Worm (Caenorhabditis elegans) whole organism, late embryonic: ENCODE data around the gene ZC449.4.
A peak's percentile ranks its signal among the peaks of the same experiment; 100 is the strongest.

ENCODE experiments used
- C38D4.7 ChIP-seq: fragments of 200-800 bp; sonication (Bioruptor generic); optimal IDR thresholded peaks from 2 replicates; lab custom pipeline; 2018; ENCODE audit warnings: mild to moderate bottlenecking, missing genetic modification characterization, moderate library complexity, missing compliant biosample characterization
- ama-1 ChIP-seq: fragments of 150-350 bp; optimal IDR thresholded peaks from 2 replicates; lab custom pipeline; 2014
- ceh-9 ChIP-seq: sonication (generic microtip); optimal IDR thresholded peaks from 2 replicates; lab custom pipeline; 2016; ENCODE audit warnings: mild to moderate bottlenecking, missing genetic modification characterization, inconsistent platforms, missing compliant biosample characterization
- elt-2 ChIP-seq: sonication (generic microtip); optimal IDR thresholded peaks from 2 replicates; lab custom pipeline; 2016; ENCODE audit warnings: missing genetic modification reagents, missing genetic modification characterization, missing compliant biosample characterization
- fkh-10 ChIP-seq: fragments of 150-350 bp; optimal IDR thresholded peaks from 2 replicates; lab custom pipeline; 2014; ENCODE audit warnings: missing biosample characterization, missing genetic modification reagents, missing genetic modification characterization
- hlh-8 ChIP-seq: sonication (generic microtip); optimal IDR thresholded peaks from 2 replicates; lab custom pipeline; 2016; ENCODE audit warnings: missing genotype, missing genetic modification characterization, missing compliant biosample characterization
- nhr-11 ChIP-seq: fragments of 150-350 bp; optimal IDR thresholded peaks from 2 replicates; lab custom pipeline; 2014; ENCODE audit warnings: missing biosample characterization, missing genetic modification characterization
- odd-2 ChIP-seq: sonication (generic microtip); optimal IDR thresholded peaks from 2 replicates; lab custom pipeline; 2017; ENCODE audit warnings: antibody characterized with exemption, mild to moderate bottlenecking, missing genetic modification characterization, missing compliant biosample characterization
- pag-3 ChIP-seq: sonication (generic microtip); optimal IDR thresholded peaks from 2 replicates; lab custom pipeline; 2016; ENCODE audit warnings: missing compliant biosample characterization, missing genetic modification characterization, borderline replicate concordance
- pax-1 ChIP-seq: fragments of 150-350 bp; optimal IDR thresholded peaks from 2 replicates; lab custom pipeline; 2014; ENCODE audit warnings: missing biosample characterization, missing genetic modification characterization
- pha-4 ChIP-seq: fragments of 150-350 bp; optimal IDR thresholded peaks from 2 replicates; lab custom pipeline; 2018; ENCODE audit warnings: missing biosample characterization, missing genetic modification reagents, missing genetic modification characterization
- sox-4 ChIP-seq: sonication (generic microtip); optimal IDR thresholded peaks from 2 replicates; lab custom pipeline; 2017; ENCODE audit warnings: mild to moderate bottlenecking, missing genetic modification characterization, inconsistent platforms, missing compliant biosample characterization
- unc-55 ChIP-seq: sonication (generic microtip); optimal IDR thresholded peaks from 2 replicates; lab custom pipeline; 2017; ENCODE audit warnings: missing biosample characterization, missing genetic modification reagents, missing genetic modification characterization
- unc-86 ChIP-seq: sonication (generic microtip); optimal IDR thresholded peaks from 2 replicates; lab custom pipeline; 2016; ENCODE audit warnings: missing genetic modification characterization, missing compliant biosample characterization

- TF ChIP-seq unc-55 (GFP tag; lab: Kevin White, UChicago) = no peak
- TF ChIP-seq pha-4 (tag; lab: Kevin White, UChicago) = no peak
- TF ChIP-seq ceh-9 (tag; lab: Kevin White, UChicago) = no peak
- TF ChIP-seq elt-2 (tag; lab: Kevin White, UChicago) = peak; percentile 13
- TF ChIP-seq sox-4 (tag; lab: Kevin White, UChicago) = no peak
- no peak for TF ChIP-seq ama-1
- no peak for TF ChIP-seq pax-1
- no peak for TF ChIP-seq unc-86 (tag; lab: Kevin White, UChicago)
- no peak for TF ChIP-seq odd-2 (tag; lab: Kevin White, UChicago)
- no peak for TF ChIP-seq nhr-11 (tag; lab: Kevin White, UChicago)
- TF ChIP-seq pag-3 (tag; lab: Kevin White, UChicago) = no peak
- TF ChIP-seq hlh-8 (tag; lab: Kevin White, UChicago) = no peak
- TF ChIP-seq C38D4.7 (GFP tag; lab: Kevin White, UChicago) = no peak
- TF ChIP-seq fkh-10 (GFP tag; lab: Kevin White, UChicago) = no peak
Observed at ce11 chrX:5077696-5078343, 44.1 kb upstream of the ZC449.4 start, which contains the start of gene cal-5.
